Fruit fly (Drosophila melanogaster) whole organism, wandering third instar larva: Measurements from ENCODE around the gene Asciz.

ENCODE experiments used
- Abd-B ChIP-seq: fragments of >200 bp; optimal IDR thresholded peaks from 2 replicates; lab custom pipeline; 2017; ENCODE audit warnings: missing biosample characterization, missing genetic modification characterization
- CG32264 ChIP-seq: fragments of 200-800 bp; sonication (Bioruptor generic); optimal IDR thresholded peaks from 2 replicates; lab custom pipeline; 2016; ENCODE audit warnings: missing biosample characterization, missing genetic modification characterization
- CG9705 ChIP-seq: fragments of 200-800 bp; sonication (Bioruptor generic); optimal IDR thresholded peaks from 2 replicates; lab custom pipeline; 2018; ENCODE audit warnings: missing biosample characterization, mild to moderate bottlenecking, missing genetic modification characterization
- CrebA ChIP-seq: fragments of 200-800 bp; sonication (Bioruptor generic); optimal IDR thresholded peaks from 2 replicates; lab custom pipeline; 2016; ENCODE audit warnings: missing biosample characterization, mild to moderate bottlenecking, missing genetic modification characterization, borderline replicate concordance
- Dif ChIP-seq: fragments of 200-275, 200-300 bp; sonication (Bioruptor generic); optimal IDR thresholded peaks from 2 replicates; lab custom pipeline; 2018; ENCODE audit warnings: missing biosample characterization, missing genetic modification characterization; ENCODE audit not compliant: partially characterized antibody
- HLH106 ChIP-seq: fragments of 200-800 bp; optimal IDR thresholded peaks from 3 replicates; lab custom pipeline; 2019; ENCODE audit warnings: missing biosample characterization, mild to moderate bottlenecking, missing genetic modification characterization, moderate library complexity
- Hnf4 ChIP-seq: fragments of 200-800 bp; sonication (Bioruptor generic); optimal IDR thresholded peaks from 2 replicates; lab custom pipeline; 2016; ENCODE audit warnings: missing biosample characterization, mild to moderate bottlenecking, missing genetic modification characterization
- Hr83 ChIP-seq: fragments of 200-300 bp; sonication (Bioruptor generic); optimal IDR thresholded peaks from 2 replicates; lab custom pipeline; 2016; ENCODE audit warnings: missing biosample characterization, mild to moderate bottlenecking, missing genetic modification characterization, moderate library complexity; ENCODE audit not compliant: poor library complexity, severe bottlenecking
- Jra ChIP-seq: sonication (Bioruptor generic); optimal IDR thresholded peaks from 2 replicates; lab custom pipeline; 2016; ENCODE audit warnings: missing biosample characterization, missing genetic modification characterization
- Mio ChIP-seq: sonication (Bioruptor generic); optimal IDR thresholded peaks from 2 replicates; lab custom pipeline; 2016; ENCODE audit warnings: missing biosample characterization, missing genetic modification characterization
- Myc ChIP-seq: fragments of >200 bp; optimal IDR thresholded peaks from 2 replicates; lab custom pipeline; 2017
- OdsH ChIP-seq: fragments of 200-800 bp; sonication (Bioruptor generic); optimal IDR thresholded peaks from 2 replicates; lab custom pipeline; 2016; ENCODE audit warnings: missing biosample characterization, mild to moderate bottlenecking, missing genetic modification characterization
- Rel ChIP-seq, 2 experiments: fragments of 200-800 bp; sonication (Bioruptor generic) in 1 of 2; optimal IDR thresholded peaks; 2 replicates in 1 of 2; 3 replicates in 1 of 2; lab custom pipeline; 2016 to 2019; ENCODE audit warnings: mild to moderate bottlenecking in 2 of 2, missing biosample characterization in 2 of 2, missing genetic modification characterization in 2 of 2, moderate library complexity in 1 of 2
- Sp1 ChIP-seq: fragments of 200-800 bp; sonication (Bioruptor generic); optimal IDR thresholded peaks from 3 replicates; lab custom pipeline; 2019; ENCODE audit warnings: missing biosample characterization, mild to moderate bottlenecking, missing genetic modification characterization, moderate library complexity
- br ChIP-seq: fragments of 200-800 bp; sonication (Bioruptor generic); optimal IDR thresholded peaks from 2 replicates; lab custom pipeline; 2016; ENCODE audit warnings: missing biosample characterization, missing genetic modification characterization
- brk ChIP-seq: fragments of 200-800 bp; sonication (Bioruptor generic); optimal IDR thresholded peaks from 2 replicates; lab custom pipeline; 2016; ENCODE audit warnings: missing biosample characterization, mild to moderate bottlenecking, missing genetic modification characterization
- dl ChIP-seq, 2 experiments: fragments of 175-275, 200-275 bp in 1 of 2; fragments of 200-275 bp in 1 of 2; sonication (Bioruptor generic); optimal IDR thresholded peaks; lab custom pipeline; 2018; ENCODE audit warnings: mild to moderate bottlenecking in 2 of 2, missing biosample characterization in 2 of 2, missing genetic modification characterization in 2 of 2, moderate library complexity in 2 of 2; ENCODE audit not compliant: partially characterized antibody in 2 of 2, insufficient read depth in 1 of 2
- dmrt93B ChIP-seq: fragments of 200-800 bp; sonication (Bioruptor generic); optimal IDR thresholded peaks from 2 replicates; lab custom pipeline; 2018; ENCODE audit warnings: missing biosample characterization, mild to moderate bottlenecking, missing genetic modification characterization
- ey ChIP-seq: fragments of 200-800 bp; sonication (Bioruptor generic); optimal IDR thresholded peaks from 2 replicates; lab custom pipeline; 2016; ENCODE audit warnings: missing biosample characterization, missing genetic modification characterization
- foxo ChIP-seq, 2 experiments: fragments of 200-800 bp; sonication (Bioruptor generic); optimal IDR thresholded peaks; 2 replicates in 1 of 2; 3 replicates in 1 of 2; lab custom pipeline; 2016 to 2017; ENCODE audit warnings: missing biosample characterization in 2 of 2, missing genetic modification characterization in 2 of 2
- fru ChIP-seq: fragments of 200-800 bp; sonication (Bioruptor generic); optimal IDR thresholded peaks from 3 replicates; lab custom pipeline; 2016; ENCODE audit warnings: missing biosample characterization, mild to moderate bottlenecking, missing genetic modification characterization
- h ChIP-seq: fragments of 200-800 bp; sonication (Bioruptor generic); optimal IDR thresholded peaks from 3 replicates; lab custom pipeline; 2016; ENCODE audit warnings: missing biosample characterization, mild to moderate bottlenecking, missing genetic modification characterization
- jim ChIP-seq: fragments of 175-275, 200-325 bp; sonication (Bioruptor generic); optimal IDR thresholded peaks from 2 replicates; lab custom pipeline; 2016; ENCODE audit warnings: missing biosample characterization, mild to moderate bottlenecking, missing genetic modification characterization
- lola ChIP-seq: fragments of >200 bp; optimal IDR thresholded peaks from 2 replicates; lab custom pipeline; 2017; ENCODE audit warnings: missing biosample characterization, missing genetic modification characterization
- pan ChIP-seq: fragments of >200 bp; optimal IDR thresholded peaks from 2 replicates; lab custom pipeline; 2017
- psq ChIP-seq: fragments of 200-800 bp; sonication (Bioruptor generic); optimal IDR thresholded peaks from 3 replicates; lab custom pipeline; 2017; ENCODE audit warnings: missing biosample characterization, mild to moderate bottlenecking, missing genetic modification characterization, moderate library complexity
- rgr ChIP-seq: fragments of 200-800 bp; sonication (Bioruptor generic); optimal IDR thresholded peaks from 3 replicates; lab custom pipeline; 2016; ENCODE audit warnings: missing biosample characterization, mild to moderate bottlenecking, missing genetic modification characterization
- sage ChIP-seq: fragments of 200-800 bp; sonication (Bioruptor generic); optimal IDR thresholded peaks from 2 replicates; lab custom pipeline; 2016; ENCODE audit warnings: missing biosample characterization, mild to moderate bottlenecking, missing genetic modification characterization
- sv ChIP-seq: fragments of 200-800 bp; sonication (Bioruptor generic); optimal IDR thresholded peaks from 3 replicates; lab custom pipeline; 2016; ENCODE audit warnings: missing biosample characterization, missing genetic modification characterization
- usp ChIP-seq: fragments of >200 bp; optimal IDR thresholded peaks from 2 replicates; lab custom pipeline; 2017; ENCODE audit warnings: missing biosample characterization, missing genetic modification characterization
- woc ChIP-seq: sonication (Bioruptor generic); optimal IDR thresholded peaks from 2 replicates; lab custom pipeline; 2016; ENCODE audit warnings: missing biosample characterization, mild to moderate bottlenecking, missing genetic modification characterization

Gene Asciz

dm6 chr3L:3204348-3204747 lies 38.3 kb upstream of the Asciz start, which contains the start of gene CG33159:
Gene CG33159, minus strand, starts transcription at chr3L:3204448.
- no peak for TF ChIP-seq Jra
- no peak for TF ChIP-seq Abd-B
- no peak for TF ChIP-seq HLH106 (tag; lab: Kevin White, UChicago)
- no peak for TF ChIP-seq Hr83 (GFP tag; lab: Kevin White, UChicago)

dm6 chr3L:3203062-3203461 lies 37.0 kb upstream of the Asciz start, which contains the start of gene CG32271:
Gene CG32271, minus strand, starts transcription at chr3L:3203162.
- TF ChIP-seq Mio (GFP tag; lab: Kevin White, UChicago) (no peak), h (GFP tag; lab: Kevin White, UChicago) (no peak), rgr (GFP tag; lab: Kevin White, UChicago) (no peak), brk (GFP tag; lab: Kevin White, UChicago) (no peak), CG9705 (GFP tag; lab: Kevin White, UChicago) (no peak)

dm6 chr3L:3198447-3199402 lies 32.7 kb upstream of the Asciz start, which contains the start of the genes CG32276 and gry:
Gene CG32276, minus strand, starts transcription at chr3L:3199047.
Gene gry, plus strand, starts transcription at chr3L:3199090.
- no peak for TF ChIP-seq Dif (GFP tag; lab: Kevin White, UChicago)
- peak; percentile 57 for TF ChIP-seq Hr83 (GFP tag; lab: Kevin White, UChicago)
- TF ChIP-seq rgr (GFP tag; lab: Kevin White, UChicago), result peak; percentile 87
- TF ChIP-seq sv, result peak; percentile 69
- TF ChIP-seq usp, result no peak
- TF ChIP-seq CG32264, result peak; percentile 18
- TF ChIP-seq Rel (GFP tag; optimal IDR thresholded peaks at IDR 0.05; lab: Kevin White, UChicago), result no peak
- peak; percentile 73 for TF ChIP-seq Rel (tag; optimal IDR thresholded peaks at IDR 0.05; lab: Kevin White, UChicago)
- peak; percentile 63 for TF ChIP-seq CG9705 (GFP tag; lab: Kevin White, UChicago)
- TF ChIP-seq h (GFP tag; lab: Kevin White, UChicago), result peak; percentile 90
- TF ChIP-seq br (GFP tag; lab: Kevin White, UChicago), result peak; percentile 81
- TF ChIP-seq OdsH (GFP tag; lab: Kevin White, UChicago), result peak; percentile 75
- peak; percentile 79 for TF ChIP-seq HLH106 (tag; lab: Kevin White, UChicago)
- peak; percentile 90 for TF ChIP-seq jim (GFP tag; lab: Kevin White, UChicago)
- peak; percentile 97 for TF ChIP-seq CrebA (GFP tag; lab: Kevin White, UChicago)
- TF ChIP-seq brk (GFP tag; lab: Kevin White, UChicago), result no peak
- TF ChIP-seq foxo (GFP tag; optimal IDR thresholded peaks at IDR 0.05; lab: Kevin White, UChicago), result peak in 1 of 2 experiments; percentile 90
- TF ChIP-seq sage (GFP tag; lab: Kevin White, UChicago), result no peak
- peak; percentile 88 for TF ChIP-seq woc
- no peak for TF ChIP-seq dmrt93B (GFP tag; lab: Kevin White, UChicago)
- TF ChIP-seq ey, result peak; percentile 76
- TF ChIP-seq pan, result no peak
- peak; percentile 89 for TF ChIP-seq fru (GFP tag; lab: Kevin White, UChicago)
- peak; percentile 80 for TF ChIP-seq Sp1 (GFP tag; lab: Kevin White, UChicago)
- TF ChIP-seq psq (GFP tag; lab: Kevin White, UChicago), result peak; percentile 62
- TF ChIP-seq Mio (GFP tag; lab: Kevin White, UChicago), result no peak
- peak; percentile 83 for TF ChIP-seq Myc
- TF ChIP-seq, all 38 proteins: peak for 19

- TF ChIP-seq h (GFP tag; lab: Kevin White, UChicago), result peak; percentile 55
- TF ChIP-seq Jra, result peak; percentile 50
- TF ChIP-seq woc, result peak; percentile 68
- peak; percentile 45 for TF ChIP-seq br (GFP tag; lab: Kevin White, UChicago)
- TF ChIP-seq foxo (GFP tag; optimal IDR thresholded peaks at IDR 0.05; lab: Kevin White, UChicago), result peak in 1 of 2 experiments; percentile 59
- TF ChIP-seq rgr (GFP tag; lab: Kevin White, UChicago), result peak; percentile 59
- no peak for TF ChIP-seq ey
- peak; percentile 44 for TF ChIP-seq OdsH (GFP tag; lab: Kevin White, UChicago)
- no peak for TF ChIP-seq Dif (GFP tag; lab: Kevin White, UChicago)
- no peak for TF ChIP-seq Rel (GFP tag; optimal IDR thresholded peaks at IDR 0.05; lab: Kevin White, UChicago)
- TF ChIP-seq Rel (tag; optimal IDR thresholded peaks at IDR 0.05; lab: Kevin White, UChicago), result peak; percentile 55
- TF ChIP-seq dmrt93B (GFP tag; lab: Kevin White, UChicago), result no peak
- no peak for TF ChIP-seq Mio (GFP tag; lab: Kevin White, UChicago)
- TF ChIP-seq Hnf4 (GFP tag; lab: Kevin White, UChicago), result peak; percentile 79
- TF ChIP-seq sage (GFP tag; lab: Kevin White, UChicago), result peak; percentile 25
- TF ChIP-seq Sp1 (GFP tag; lab: Kevin White, UChicago), result peak; percentile 15
- no peak for TF ChIP-seq dl (GFP tag; optimal IDR thresholded peaks at IDR 0.05; lab: Kevin White, UChicago; ENCODE audit: insufficient read depth in 1 of 2, partially characterized antibody in 2 of 2)
- peak; percentile 5 for TF ChIP-seq sv
- TF ChIP-seq HLH106 (tag; lab: Kevin White, UChicago), result peak; percentile 25
- TF ChIP-seq jim (GFP tag; lab: Kevin White, UChicago), result peak; percentile 14
- peak; percentile 13 for TF ChIP-seq CG9705 (GFP tag; lab: Kevin White, UChicago)
- no peak for TF ChIP-seq CG32264
- peak; percentile 55 for TF ChIP-seq Hr83 (GFP tag; lab: Kevin White, UChicago)
- peak; percentile 43 for TF ChIP-seq fru (GFP tag; lab: Kevin White, UChicago)
- no peak for TF ChIP-seq lola (GFP tag; lab: Kevin White, UChicago)
Observed at dm6 chr3L:3197464-3197863, 31.4 kb upstream of the Asciz start, which contains the start of gene CG14966. Gene CG14966, minus strand, starts transcription at chr3L:3197631.
